Worm (Caenorhabditis elegans) whole organism, L3 larva: Measurements from ENCODE around the gene F18E3.11.

ENCODE experiments used
- ceh-9 ChIP-seq: sonication (generic microtip); optimal IDR thresholded peaks from 2 replicates; lab custom pipeline; 2018; ENCODE audit warnings: missing biosample characterization, missing genetic modification characterization
- zag-1 ChIP-seq: fragments of 150-350 bp; optimal IDR thresholded peaks from 2 replicates; lab custom pipeline; 2014; ENCODE audit warnings: missing biosample characterization, missing genetic modification characterization

DNA sequence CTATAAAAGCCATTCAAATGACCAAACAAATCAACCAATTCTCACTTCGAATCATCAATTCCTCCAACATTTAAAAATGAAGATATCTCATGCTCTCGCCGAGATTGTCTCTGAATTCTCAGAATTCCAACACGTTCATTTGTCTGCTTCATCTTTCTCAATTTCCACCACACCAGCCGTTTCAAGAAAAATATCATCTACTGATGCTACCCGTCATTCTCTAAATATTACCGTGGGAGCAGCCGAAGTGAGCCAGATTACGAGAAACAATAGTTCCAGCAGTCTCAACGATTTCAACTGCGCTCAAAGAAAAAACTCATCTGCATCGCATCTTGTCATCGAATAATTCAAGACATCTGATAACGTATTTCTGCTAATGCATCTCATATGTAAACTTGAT lies 1.6 kb downstream of the F18E3.11 start, which contains the start of gene F18E3.12:
- TF ChIP-seq ceh-9 (tag; lab: Kevin White, UChicago) (no peak), zag-1 (tag; lab: Kevin White, UChicago) (no peak)
